Worm (Caenorhabditis elegans) whole organism, L3 larva: ENCODE data around the gene T20B3.14.

Source experiments
- R02D3.7 ChIP-seq: fragments of 150-350 bp; optimal IDR thresholded peaks from 2 replicates; lab custom pipeline; 2014; ENCODE audit warnings: missing biosample characterization, missing genetic modification characterization
- aly-2 ChIP-seq: fragments of 150-350 bp; optimal IDR thresholded peaks from 2 replicates; lab custom pipeline; 2014; ENCODE audit warnings: missing biosample characterization, missing genetic modification characterization
- ama-1 ChIP-seq: fragments of 150-350 bp; optimal IDR thresholded peaks from 2 replicates; lab custom pipeline; 2018
- ceh-16 ChIP-seq: sonication (generic microtip); optimal IDR thresholded peaks from 2 replicates; lab custom pipeline; 2017; ENCODE audit warnings: missing biosample characterization, missing genetic modification characterization
- ceh-28 ChIP-seq: fragments of 150-350 bp; optimal IDR thresholded peaks from 2 replicates; lab custom pipeline; 2014; ENCODE audit warnings: missing biosample characterization, missing genetic modification reagents, missing genetic modification characterization
- ceh-82 ChIP-seq: fragments of 150-350 bp; optimal IDR thresholded peaks from 2 replicates; lab custom pipeline; 2014; ENCODE audit warnings: missing biosample characterization, missing genetic modification characterization
- ceh-9 ChIP-seq: sonication (generic microtip); optimal IDR thresholded peaks from 2 replicates; lab custom pipeline; 2018; ENCODE audit warnings: missing biosample characterization, missing genetic modification characterization
- daf-12 ChIP-seq: fragments of 150-350 bp; optimal IDR thresholded peaks from 2 replicates; lab custom pipeline; 2014; ENCODE audit warnings: missing biosample characterization, missing genetic modification reagents, missing genetic modification characterization
- egl-27 ChIP-seq: sonication (generic microtip); optimal IDR thresholded peaks from 4 replicates; lab custom pipeline; 2017; ENCODE audit warnings: missing biosample characterization, missing genetic modification reagents, missing genetic modification characterization
- egl-5 ChIP-seq: fragments of 150-350 bp; optimal IDR thresholded peaks from 2 replicates; lab custom pipeline; 2017; ENCODE audit warnings: missing biosample characterization, missing genetic modification reagents, missing genetic modification characterization, inconsistent platforms
- elt-1 ChIP-seq: fragments of 150-350 bp; optimal IDR thresholded peaks from 2 replicates; lab custom pipeline; 2014; ENCODE audit warnings: missing biosample characterization, missing genetic modification characterization
- elt-2 ChIP-seq: sonication (generic microtip); optimal IDR thresholded peaks from 2 replicates; lab custom pipeline; 2016; ENCODE audit warnings: missing genetic modification reagents, mild to moderate bottlenecking, missing genetic modification characterization, missing compliant biosample characterization
- eor-1 ChIP-seq, 2 experiments: fragments of 150-350 bp; optimal IDR thresholded peaks; 2 replicates each; lab custom pipeline; 2014 to 2018; ENCODE audit warnings: missing biosample characterization in 2 of 2, missing genetic modification characterization in 2 of 2
- fkh-2 ChIP-seq: fragments of 150-350 bp; optimal IDR thresholded peaks from 2 replicates; lab custom pipeline; 2014; ENCODE audit warnings: missing biosample characterization, missing genetic modification reagents, missing genetic modification characterization
- fos-1 ChIP-seq: fragments of 150-350 bp; optimal IDR thresholded peaks from 2 replicates; lab custom pipeline; 2014; ENCODE audit warnings: missing biosample characterization, missing genetic modification characterization
- hmg-11 ChIP-seq: sonication (generic microtip); optimal IDR thresholded peaks from 2 replicates; lab custom pipeline; 2016; ENCODE audit warnings: missing genetic modification characterization, missing compliant biosample characterization
- jun-1 ChIP-seq: fragments of 150-350 bp; optimal IDR thresholded peaks from 2 replicates; lab custom pipeline; 2014; ENCODE audit warnings: missing biosample characterization, missing genetic modification reagents, missing genetic modification characterization
- lin-15B ChIP-seq: fragments of 150-350 bp; optimal IDR thresholded peaks from 2 replicates; lab custom pipeline; 2014; ENCODE audit warnings: missing biosample characterization, missing genetic modification characterization
- lin-39 ChIP-seq: fragments of 150-350 bp; optimal IDR thresholded peaks from 2 replicates; lab custom pipeline; 2018; ENCODE audit warnings: missing biosample characterization, missing genetic modification reagents, missing genetic modification characterization
- lsy-12 ChIP-seq: sonication (generic microtip); optimal IDR thresholded peaks from 2 replicates; lab custom pipeline; 2016; ENCODE audit warnings: mild to moderate bottlenecking, missing genetic modification characterization, missing compliant biosample characterization
- mdl-1 ChIP-seq: fragments of 150-350 bp; optimal IDR thresholded peaks from 2 replicates; lab custom pipeline; 2014; ENCODE audit warnings: missing biosample characterization, missing genetic modification characterization
- nfya-1 ChIP-seq: sonication (generic microtip); optimal IDR thresholded peaks from 2 replicates; lab custom pipeline; 2017; ENCODE audit warnings: missing genetic modification characterization, mild to moderate bottlenecking, missing compliant biosample characterization, antibody characterized with exemption, moderate library complexity; ENCODE audit not compliant: insufficient read depth
- nhr-11 ChIP-seq: fragments of 150-350 bp; optimal IDR thresholded peaks from 2 replicates; lab custom pipeline; 2014; ENCODE audit warnings: missing biosample characterization, missing genetic modification characterization
- nhr-12 ChIP-seq: fragments of 150-350 bp; optimal IDR thresholded peaks from 2 replicates; lab custom pipeline; 2014; ENCODE audit warnings: missing biosample characterization, missing genetic modification characterization
- nhr-23 ChIP-seq: fragments of 150-350 bp; optimal IDR thresholded peaks from 2 replicates; lab custom pipeline; 2014; ENCODE audit warnings: missing biosample characterization, missing genetic modification reagents, missing genetic modification characterization
- nhr-237 ChIP-seq: fragments of 150-350 bp; optimal IDR thresholded peaks from 2 replicates; lab custom pipeline; 2014; ENCODE audit warnings: missing biosample characterization, missing genetic modification characterization
- nhr-25 ChIP-seq: sonication (generic microtip); optimal IDR thresholded peaks from 2 replicates; lab custom pipeline; 2017; ENCODE audit warnings: missing biosample characterization, missing genetic modification characterization
- nhr-28 ChIP-seq: fragments of 150-350 bp; optimal IDR thresholded peaks from 2 replicates; lab custom pipeline; 2014; ENCODE audit warnings: missing biosample characterization, missing genetic modification characterization
- nhr-43 ChIP-seq: sonication (generic microtip); optimal IDR thresholded peaks from 2 replicates; lab custom pipeline; 2016; ENCODE audit warnings: mild to moderate bottlenecking, missing genetic modification characterization, missing compliant biosample characterization; ENCODE audit not compliant: poor library complexity, severe bottlenecking
- nhr-67 ChIP-seq: fragments of 150-350 bp; optimal IDR thresholded peaks from 2 replicates; lab custom pipeline; 2014; ENCODE audit warnings: missing biosample characterization, missing genetic modification characterization
- pha-4 ChIP-seq: fragments of 150-350 bp; optimal IDR thresholded peaks from 2 replicates; lab custom pipeline; 2014; ENCODE audit warnings: missing biosample characterization, missing genetic modification reagents, missing genetic modification characterization
- pqm-1 ChIP-seq: fragments of 150-350 bp; optimal IDR thresholded peaks from 2 replicates; lab custom pipeline; 2017; ENCODE audit warnings: missing biosample characterization, missing genetic modification characterization, inconsistent platforms
- sea-2 ChIP-seq: fragments of 150-350 bp; sonication (generic microtip); optimal IDR thresholded peaks from 4 replicates; lab custom pipeline; 2014; ENCODE audit warnings: missing biosample characterization, missing genetic modification reagents, missing genetic modification characterization
- skn-1 ChIP-seq: fragments of 150-350 bp; optimal IDR thresholded peaks from 2 replicates; lab custom pipeline; 2014; ENCODE audit warnings: missing biosample characterization, missing genetic modification characterization
- tbx-2 ChIP-seq: sonication (generic microtip); optimal IDR thresholded peaks from 2 replicates; lab custom pipeline; 2016; ENCODE audit warnings: mild to moderate bottlenecking, missing genetic modification characterization, missing compliant biosample characterization
- unc-39 ChIP-seq: sonication (generic microtip); optimal IDR thresholded peaks from 4 replicates; lab custom pipeline; 2017; ENCODE audit warnings: missing biosample characterization, missing genetic modification characterization
- zag-1 ChIP-seq: fragments of 150-350 bp; optimal IDR thresholded peaks from 2 replicates; lab custom pipeline; 2014; ENCODE audit warnings: missing biosample characterization, missing genetic modification characterization
- ztf-4 ChIP-seq: fragments of 150-350 bp; optimal IDR thresholded peaks from 2 replicates; lab custom pipeline; 2014; ENCODE audit warnings: missing biosample characterization, missing genetic modification characterization

The T20B3.14 gene

ce11 chrV:16834989-16835388 lies 13.9 kb upstream of the T20B3.14 start, which contains the start of gene tni-3:
TSS of gene tni-3 (minus strand) at chrV:16835128.
- TF ChIP-seq mdl-1 (tag; lab: Kevin White, UChicago) (no peak), nhr-25 (tag; lab: Kevin White, UChicago) (no peak), ztf-4 (tag; lab: Kevin White, UChicago) (no peak), nhr-237 (no peak), fos-1 (tag; lab: Kevin White, UChicago) (no peak), ceh-28 (no peak), hmg-11 (tag; lab: Kevin White, UChicago) (no peak), skn-1 (tag; lab: Kevin White, UChicago) (no peak)

ce11 chrV:16833672-16834071 lies 12.6 kb upstream of the T20B3.14 start:
- TF ChIP-seq nhr-23 (tag; lab: Kevin White, UChicago): no peak
- TF ChIP-seq nhr-67 (tag; lab: Kevin White, UChicago): no peak
- no peak for TF ChIP-seq ceh-9
- TF ChIP-seq elt-1 (tag; lab: Kevin White, UChicago): no peak
- no peak for TF ChIP-seq egl-27 (tag; lab: Kevin White, UChicago)
- no peak for TF ChIP-seq pqm-1 (tag; lab: Kevin White, UChicago)
- TF ChIP-seq nhr-237: no peak
- no peak for TF ChIP-seq nhr-43 (tag; lab: Kevin White, UChicago)
- no peak for TF ChIP-seq daf-12 (tag; lab: Kevin White, UChicago)
- TF ChIP-seq pha-4: no peak
- no peak for TF ChIP-seq sea-2
- no peak for TF ChIP-seq fkh-2
- no peak for TF ChIP-seq egl-5 (tag; lab: Kevin White, UChicago)
- no peak for TF ChIP-seq lsy-12 (tag; lab: Kevin White, UChicago)
- no peak for TF ChIP-seq skn-1 (tag; lab: Kevin White, UChicago)
- TF ChIP-seq R02D3.7 (tag; lab: Kevin White, UChicago): no peak

ce11 chrV:16832865-16833264 lies 11.7 kb upstream of the T20B3.14 start, which contains the start of gene phy-3:
TSS of gene phy-3 (plus strand) at chrV:16833165.
- TF ChIP-seq skn-1 (tag; lab: Kevin White, UChicago): no peak
- TF ChIP-seq nhr-25 (tag; lab: Kevin White, UChicago): no peak
- no peak for TF ChIP-seq nfya-1
- no peak for TF ChIP-seq elt-1 (tag; lab: Kevin White, UChicago)
- no peak for TF ChIP-seq unc-39 (tag; lab: Kevin White, UChicago)
- TF ChIP-seq nhr-23 (tag; lab: Kevin White, UChicago): no peak
- no peak for TF ChIP-seq ceh-82
- no peak for TF ChIP-seq jun-1 (tag; lab: Kevin White, UChicago)
- TF ChIP-seq lin-15B (tag; lab: Kevin White, UChicago): no peak
- no peak for TF ChIP-seq nhr-12
- no peak for TF ChIP-seq eor-1 (tag; optimal IDR thresholded peaks at IDR 0.05; lab: Kevin White, UChicago)
- no peak for TF ChIP-seq tbx-2 (tag; lab: Kevin White, UChicago)
- no peak for TF ChIP-seq lin-39 (tag; lab: Kevin White, UChicago)
- no peak for TF ChIP-seq mdl-1 (tag; lab: Kevin White, UChicago)
- TF ChIP-seq pha-4: no peak
- no peak for TF ChIP-seq ceh-16 (tag; lab: Kevin White, UChicago)
- TF ChIP-seq nhr-43 (tag; lab: Kevin White, UChicago): no peak
- TF ChIP-seq, all 47 proteins: peak for 0

ce11 chrV:16831921-16832320 lies 10.8 kb upstream of the T20B3.14 start, which contains the start of gene srh-215:
TSS of gene srh-215 (minus strand) at chrV:16832021.
- TF ChIP-seq elt-2 (tag; lab: Kevin White, UChicago): no peak
- no peak for TF ChIP-seq sea-2
- no peak for TF ChIP-seq eor-1 (tag; optimal IDR thresholded peaks at IDR 0.05; lab: Kevin White, UChicago)
- no peak for TF ChIP-seq nhr-67 (tag; lab: Kevin White, UChicago)
- no peak for TF ChIP-seq ceh-28
- TF ChIP-seq zag-1 (tag; lab: Kevin White, UChicago): no peak
- TF ChIP-seq fkh-2: no peak
- no peak for TF ChIP-seq ama-1 (lab: Kevin White, UChicago)
- no peak for TF ChIP-seq egl-5 (tag; lab: Kevin White, UChicago)
- no peak for TF ChIP-seq nhr-237
- TF ChIP-seq ceh-82: no peak
- TF ChIP-seq nhr-25 (tag; lab: Kevin White, UChicago): no peak
- TF ChIP-seq fos-1 (tag; lab: Kevin White, UChicago): no peak
- TF ChIP-seq daf-12 (tag; lab: Kevin White, UChicago): no peak
- TF ChIP-seq tbx-2 (tag; lab: Kevin White, UChicago): no peak
- TF ChIP-seq aly-2: no peak
- TF ChIP-seq nhr-11 (tag; lab: Kevin White, UChicago): no peak
- TF ChIP-seq nhr-28 (tag; lab: Kevin White, UChicago): no peak
- TF ChIP-seq lin-39 (tag; lab: Kevin White, UChicago): no peak
- TF ChIP-seq ceh-16 (tag; lab: Kevin White, UChicago): no peak
